Worm (Caenorhabditis elegans): Measurements from ENCODE around the gene clec-265.

The clec-265 gene

DNA sequence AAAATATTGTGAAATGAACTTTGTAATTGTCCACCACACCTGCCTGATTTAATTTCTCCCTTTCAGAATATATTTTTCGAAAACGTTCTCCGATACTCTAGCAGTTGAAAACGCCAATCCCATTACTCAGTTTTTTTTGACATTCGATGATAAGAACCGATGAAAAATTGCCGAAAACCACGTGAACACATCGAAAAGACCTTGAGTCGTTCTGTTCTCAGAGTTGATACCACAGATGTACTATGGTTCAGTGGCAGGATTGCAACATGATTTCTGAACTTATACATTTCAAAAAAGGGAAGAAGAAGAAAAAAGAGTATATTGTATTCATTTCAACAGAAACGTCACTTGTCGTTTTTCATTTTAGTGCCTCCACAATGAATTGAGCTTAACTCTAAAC is 11.6 kb upstream of the clec-265 start:
- no peak for TF ChIP-seq gei-17 (GFP tag; optimal IDR thresholded peaks at IDR 0.05)
- TF ChIP-seq unc-62 (GFP tag; optimal IDR thresholded peaks at IDR 0.05), result no peak
- no peak for TF ChIP-seq hsf-1 (GFP tag; IDR thresholded peaks at IDR 0.05)
- TF ChIP-seq hmg-20 (GFP tag; IDR thresholded peaks at IDR 0.05), result no peak
- no peak for TF ChIP-seq F37B4.10 (GFP tag; IDR thresholded peaks at IDR 0.05)
- peak; percentile 77 for TF ChIP-seq nhr-80 (tag; optimal IDR thresholded peaks at IDR 0.05)
- TF ChIP-seq ceh-58 (GFP tag; IDR thresholded peaks at IDR 0.05), result no peak
- peak; percentile 16 for TF ChIP-seq lin-40 (tag; optimal IDR thresholded peaks at IDR 0.05)
- no peak for TF ChIP-seq cebp-1 (GFP tag; IDR thresholded peaks at IDR 0.05)
- peak; percentile 30 for TF ChIP-seq cebp-1 (tag; optimal IDR thresholded peaks at IDR 0.05)
- no peak for TF ChIP-seq rec-8 (tag; optimal IDR thresholded peaks at IDR 0.05)

- TF ChIP-seq chd-7 (tag; optimal IDR thresholded peaks at IDR 0.05), result no peak
- TF ChIP-seq tbx-9 (tag; optimal IDR thresholded peaks at IDR 0.05; ENCODE audit: borderline replicate concordance), result no peak
- TF ChIP-seq ztf-22 (GFP tag; optimal IDR thresholded peaks at IDR 0.05), result no peak
- TF ChIP-seq xnd-1 (tag; optimal IDR thresholded peaks at IDR 0.05), result no peak
- no peak for TF ChIP-seq sdz-38 (tag; optimal IDR thresholded peaks at IDR 0.05)
- no peak for TF ChIP-seq hrde-1 (tag; optimal IDR thresholded peaks at IDR 0.05; ENCODE audit: borderline replicate concordance)
- no peak for TF ChIP-seq cebp-1 (GFP tag; IDR thresholded peaks at IDR 0.05)
- TF ChIP-seq cebp-1 (tag; optimal IDR thresholded peaks at IDR 0.05), result no peak
- no peak for TF ChIP-seq fkh-3 (tag; optimal IDR thresholded peaks at IDR 0.05)
- no peak for TF ChIP-seq lin-35 (GFP tag; optimal IDR thresholded peaks at IDR 0.05)
- TF ChIP-seq ets-4 (GFP tag; optimal IDR thresholded peaks at IDR 0.05), result no peak
Measured at ce11 chrX:3021466-3021865, 10.1 kb upstream of the clec-265 start.

DNA sequence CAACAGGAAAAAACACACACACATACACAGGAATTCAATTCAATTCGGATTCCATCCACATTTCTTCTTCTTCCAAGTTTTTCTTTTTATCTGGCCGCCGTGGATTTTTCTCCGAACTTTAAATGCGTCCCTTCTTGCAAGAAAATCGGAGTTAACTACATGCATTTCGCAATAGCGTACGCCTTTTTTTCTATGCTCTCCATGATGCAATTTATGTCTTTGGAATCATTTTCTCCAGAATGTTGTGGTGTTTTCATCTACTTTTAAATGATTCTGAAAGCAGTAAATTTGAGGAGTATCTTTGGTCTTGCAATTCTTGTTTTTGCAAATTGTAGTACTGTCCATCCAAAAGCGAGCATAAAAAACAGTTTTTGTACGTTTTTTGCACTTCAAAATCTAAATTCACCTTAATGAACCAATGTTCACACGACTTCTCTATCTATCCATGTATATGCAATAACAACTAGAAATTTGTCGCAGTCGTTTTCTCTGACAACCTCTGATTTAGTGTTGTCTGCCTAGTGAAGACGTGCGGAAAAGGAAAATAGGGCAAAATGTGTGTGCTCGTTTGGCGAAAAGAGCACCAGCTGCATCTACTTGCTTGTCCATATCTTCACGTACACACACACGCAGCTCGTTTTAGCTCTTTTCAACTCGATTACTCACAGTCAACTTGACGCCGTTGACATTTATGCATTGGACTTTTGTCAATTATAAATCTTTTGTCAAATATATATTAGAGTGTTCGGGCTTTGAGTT is 9.1 kb upstream of the clec-265 start:
- TF ChIP-seq madf-8 (GFP tag; conservative IDR thresholded peaks at IDR 0.05) (no peak), cebp-1 (GFP tag; IDR thresholded peaks at IDR 0.05) (peak; percentile 56; the same call in 1 of the 2 replicates), cebp-1 (tag; optimal IDR thresholded peaks at IDR 0.05) (peak; percentile 89)

DNA sequence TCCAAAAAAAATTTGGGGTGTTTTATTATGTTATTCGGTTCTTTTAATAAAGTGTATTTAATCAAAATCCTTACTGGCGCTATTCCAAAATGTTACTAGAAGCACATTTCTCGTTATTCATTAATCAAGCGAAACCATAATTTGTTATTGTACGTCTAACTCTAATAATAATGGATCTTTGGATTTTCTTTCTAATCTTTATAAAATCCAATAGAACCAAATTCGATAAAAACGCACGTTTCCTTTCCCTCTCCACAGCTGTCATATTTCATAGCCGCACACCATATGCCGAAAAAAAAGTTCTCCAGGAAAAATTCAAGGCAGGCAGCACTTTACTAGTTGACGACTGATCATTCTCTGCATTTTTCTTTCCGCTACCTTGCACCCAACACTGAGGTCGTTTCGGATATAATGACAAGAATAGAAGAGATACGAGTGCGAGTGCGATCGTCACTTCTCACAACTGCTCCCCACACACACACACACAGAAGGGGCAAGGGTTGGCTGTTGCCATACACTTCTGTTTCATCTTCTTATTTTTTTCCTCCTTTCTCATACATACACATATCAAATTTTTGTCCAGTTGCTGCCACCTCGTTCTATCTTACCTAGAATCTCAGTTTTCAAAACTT is 7.9 kb upstream of the clec-265 start:
- TF ChIP-seq F39B2.1 (GFP tag; IDR thresholded peaks at IDR 0.05) (no peak), somi-1 (GFP tag; optimal IDR thresholded peaks at IDR 0.05) (no peak), ZK185.1 (tag; optimal IDR thresholded peaks at IDR 0.05; ENCODE audit: poor library complexity, severe bottlenecking) (no peak), rec-8 (tag; optimal IDR thresholded peaks at IDR 0.05) (no peak), mcd-1 (GFP tag; IDR thresholded peaks at IDR 0.05) (no peak), egrh-3 (GFP tag; IDR thresholded peaks at IDR 0.05) (no peak), K11D2.4 (GFP tag; IDR thresholded peaks at IDR 0.05) (no peak), F37B4.10 (GFP tag; IDR thresholded peaks at IDR 0.05) (no peak), nhr-27 (tag; optimal IDR thresholded peaks at IDR 0.05) (no peak), ccch-3 (GFP tag; optimal IDR thresholded peaks at IDR 0.05) (no peak), die-1 (tag; optimal IDR thresholded peaks at IDR 0.05) (no peak), madf-10 (tag; optimal IDR thresholded peaks at IDR 0.05) (no peak), let-607 (tag; optimal IDR thresholded peaks at IDR 0.05) (no peak), ztf-18 (tag; optimal IDR thresholded peaks at IDR 0.05) (no peak), rcor-1 (GFP tag; IDR thresholded peaks at IDR 0.05) (no peak), Y56A3A.18 (GFP tag; IDR thresholded peaks at IDR 0.05) (no peak), egl-18 (GFP tag; IDR thresholded peaks at IDR 0.05) (no peak), nfya-2 (GFP tag; IDR thresholded peaks at IDR 0.05) (no peak)

Measured in whole organism, young adult.